Fruit fly (Drosophila melanogaster) whole organism, prepupa: ENCODE data around the gene arx.

Experiments
- Blimp-1 ChIP-seq: fragments of 200-800 bp; sonication (Bioruptor generic); optimal IDR thresholded peaks from 3 replicates; lab custom pipeline; 2017; ENCODE audit warnings: missing biosample characterization, missing genetic modification characterization, mild to moderate bottlenecking, moderate library complexity, missing genetic modification reagents
- CG10631 ChIP-seq: fragments of 200-800 bp; sonication (Bioruptor generic); optimal IDR thresholded peaks from 2 replicates; lab custom pipeline; 2016; ENCODE audit warnings: missing biosample characterization, missing genetic modification characterization
- CG10669 ChIP-seq: fragments of 200-800 bp; sonication (Bioruptor generic); optimal IDR thresholded peaks from 3 replicates; lab custom pipeline; 2018; ENCODE audit warnings: missing biosample characterization, mild to moderate bottlenecking, missing genetic modification characterization, moderate library complexity
- CG11294 ChIP-seq: fragments of 200-800 bp; sonication (Bioruptor generic); IDR thresholded peaks from 2 replicates; pipeline ENCODE4 v1.3.6; 2022; ENCODE audit warnings: missing biosample characterization, missing genetic modification characterization
- CG11902 ChIP-seq: fragments of 200-800 bp; sonication (Bioruptor generic); optimal IDR thresholded peaks from 3 replicates; lab custom pipeline; 2016; ENCODE audit warnings: missing biosample characterization, missing genetic modification characterization
- CG15336 ChIP-seq: fragments of 200-800 bp; sonication (Bioruptor generic); IDR thresholded peaks from 2 replicates; pipeline ENCODE4 v1.3.6; 2022; ENCODE audit warnings: missing biosample characterization, missing genetic modification characterization
- CG31627 ChIP-seq: fragments of 200-800 bp; sonication (Bioruptor generic); optimal IDR thresholded peaks from 3 replicates; lab custom pipeline; 2016; ENCODE audit warnings: missing biosample characterization, missing genetic modification characterization
- CG32006 ChIP-seq: fragments of 200-800 bp; sonication (Bioruptor generic); optimal IDR thresholded peaks from 3 replicates; lab custom pipeline; 2017; ENCODE audit warnings: missing biosample characterization, mild to moderate bottlenecking, missing genetic modification characterization
- CG34406 ChIP-seq: fragments of 200-800 bp; sonication (Bioruptor generic); optimal IDR thresholded peaks from 3 replicates; lab custom pipeline; 2016; ENCODE audit warnings: missing biosample characterization, missing genetic modification characterization
- CG3919 ChIP-seq: fragments of 200-800 bp; sonication (Bioruptor generic); optimal IDR thresholded peaks from 3 replicates; lab custom pipeline; 2016; ENCODE audit warnings: missing biosample characterization, missing genetic modification characterization
- CG4318 ChIP-seq: fragments of 200-800 bp; sonication (Bioruptor generic); optimal IDR thresholded peaks from 3 replicates; lab custom pipeline; 2017; ENCODE audit warnings: missing biosample characterization, mild to moderate bottlenecking, missing genetic modification characterization
- CG6163 ChIP-seq: fragments of 200-800 bp; sonication (Bioruptor generic); IDR thresholded peaks from 3 replicates; pipeline ENCODE4 v1.3.6; 2022; ENCODE audit warnings: missing biosample characterization, missing genetic modification characterization
- CG6276 ChIP-seq: fragments of 200-800 bp; sonication (Bioruptor generic); optimal IDR thresholded peaks from 2 replicates; lab custom pipeline; 2017; ENCODE audit warnings: missing biosample characterization, mild to moderate bottlenecking, missing genetic modification characterization
- CG6808 ChIP-seq: fragments of 200-800 bp; sonication (Bioruptor generic); optimal IDR thresholded peaks from 3 replicates; lab custom pipeline; 2017; ENCODE audit warnings: missing biosample characterization, missing genetic modification characterization, mild to moderate bottlenecking, moderate library complexity, missing genetic modification reagents
- CG6854 ChIP-seq: fragments of 200-800 bp; sonication (Bioruptor generic); optimal IDR thresholded peaks from 2 replicates; lab custom pipeline; 2017; ENCODE audit warnings: missing biosample characterization, mild to moderate bottlenecking, missing genetic modification characterization
- CG8119 ChIP-seq: fragments of 200-800 bp; sonication (Bioruptor generic); IDR thresholded peaks from 3 replicates; pipeline ENCODE4 v1.3.6; 2022; ENCODE audit warnings: missing biosample characterization, missing genetic modification characterization
- CG8319 ChIP-seq: fragments of 200-800 bp; sonication (Bioruptor generic); optimal IDR thresholded peaks from 3 replicates; lab custom pipeline; 2016; ENCODE audit warnings: missing biosample characterization, missing genetic modification characterization
- CG8632 ChIP-seq: fragments of 200-800 bp; sonication (Bioruptor generic); optimal IDR thresholded peaks from 3 replicates; lab custom pipeline; 2016; ENCODE audit warnings: missing biosample characterization, missing genetic modification characterization
- CG9139 ChIP-seq: fragments of 200-800 bp; sonication (Bioruptor generic); optimal IDR thresholded peaks from 3 replicates; lab custom pipeline; 2017; ENCODE audit warnings: missing biosample characterization, mild to moderate bottlenecking, missing genetic modification characterization
- Eip75B ChIP-seq: fragments of 200-800 bp; sonication (Bioruptor generic); optimal IDR thresholded peaks from 3 replicates; lab custom pipeline; 2016; ENCODE audit warnings: missing biosample characterization, missing genetic modification characterization
- Eip78C ChIP-seq: fragments of 200-800 bp; sonication (Bioruptor generic); peaks from one replicate; lab custom pipeline; 2016; ENCODE audit warnings: missing biosample characterization, missing genetic modification characterization
- Ets21C ChIP-seq: fragments of 200-800 bp; sonication (Bioruptor generic); optimal IDR thresholded peaks from 3 replicates; lab custom pipeline; 2016; ENCODE audit warnings: missing biosample characterization, missing genetic modification characterization
- Ets96B ChIP-seq: fragments of 200-800 bp; optimal IDR thresholded peaks from 2 replicates; lab custom pipeline; 2019; ENCODE audit warnings: missing biosample characterization, mild to moderate bottlenecking, missing genetic modification characterization, moderate library complexity
- Gug ChIP-seq: fragments of 200-800 bp; sonication (Bioruptor generic); IDR thresholded peaks from 2 replicates; pipeline ENCODE4 v1.3.6; 2022; ENCODE audit warnings: missing biosample characterization, missing genetic modification characterization
- Hr38 ChIP-seq: sonication (Bioruptor generic); optimal IDR thresholded peaks from 2 replicates; lab custom pipeline; 2016; ENCODE audit warnings: missing biosample characterization, missing genetic modification characterization
- Hr4 ChIP-seq: fragments of 200-800 bp; sonication (Bioruptor generic); optimal IDR thresholded peaks from 3 replicates; lab custom pipeline; 2016; ENCODE audit warnings: missing biosample characterization, missing genetic modification characterization
- Lpt ChIP-seq: fragments of 200-800 bp; sonication (Bioruptor generic); optimal IDR thresholded peaks from 3 replicates; lab custom pipeline; 2016; ENCODE audit warnings: missing biosample characterization, missing genetic modification characterization
- Smox ChIP-seq: fragments of 200-800 bp; sonication (Bioruptor generic); optimal IDR thresholded peaks from 3 replicates; lab custom pipeline; 2016; ENCODE audit warnings: missing biosample characterization, missing genetic modification characterization
- Sox102F ChIP-seq: fragments of 200-800 bp; sonication (Bioruptor generic); optimal IDR thresholded peaks from 2 replicates; lab custom pipeline; 2016; ENCODE audit warnings: missing biosample characterization, mild to moderate bottlenecking, missing genetic modification characterization
- achi ChIP-seq: fragments of 200-800 bp; sonication (Bioruptor generic); optimal IDR thresholded peaks from 3 replicates; lab custom pipeline; 2016; ENCODE audit warnings: missing biosample characterization, missing genetic modification characterization
- dac ChIP-seq: fragments of 200-800 bp; sonication (Bioruptor generic); optimal IDR thresholded peaks from 2 replicates; lab custom pipeline; 2017; ENCODE audit warnings: missing biosample characterization, mild to moderate bottlenecking, missing genetic modification characterization
- dsx ChIP-seq: fragments of 200-800 bp; optimal IDR thresholded peaks from 3 replicates; lab custom pipeline; 2019; ENCODE audit warnings: missing biosample characterization, mild to moderate bottlenecking, missing genetic modification characterization, moderate library complexity; ENCODE audit not compliant: poor library complexity, severe bottlenecking
- esn ChIP-seq: fragments of 200-800 bp; sonication (Bioruptor generic); optimal IDR thresholded peaks from 2 replicates; lab custom pipeline; 2016; ENCODE audit warnings: missing biosample characterization, mild to moderate bottlenecking, missing genetic modification characterization, moderate library complexity
- fd59A ChIP-seq: fragments of 200-800 bp; sonication (Bioruptor generic); optimal IDR thresholded peaks from 2 replicates; lab custom pipeline; 2017; ENCODE audit warnings: missing biosample characterization, mild to moderate bottlenecking, missing genetic modification characterization, missing genetic modification reagents
- fd85E ChIP-seq: fragments of 200-800 bp; sonication (Bioruptor generic); optimal IDR thresholded peaks from 3 replicates; lab custom pipeline; 2016; ENCODE audit warnings: missing biosample characterization, missing genetic modification characterization
- fkh ChIP-seq: fragments of 200-800 bp; sonication (Bioruptor generic); optimal IDR thresholded peaks from 3 replicates; lab custom pipeline; 2017; ENCODE audit warnings: missing biosample characterization, mild to moderate bottlenecking, missing genetic modification characterization, moderate library complexity
- lz ChIP-seq: fragments of 200-800 bp; sonication (Bioruptor generic); optimal IDR thresholded peaks from 3 replicates; lab custom pipeline; 2016; ENCODE audit warnings: missing biosample characterization, missing genetic modification characterization
- pdm3 ChIP-seq: fragments of 200-800 bp; sonication (Bioruptor generic); optimal IDR thresholded peaks from 3 replicates; lab custom pipeline; 2016; ENCODE audit warnings: missing biosample characterization, missing genetic modification characterization
- salr ChIP-seq, 2 experiments: fragments of 200-800 bp; sonication (Bioruptor generic); optimal IDR thresholded peaks; 3 replicates each; lab custom pipeline; 2016 to 2018; ENCODE audit warnings: missing biosample characterization in 2 of 2, missing genetic modification characterization in 2 of 2, mild to moderate bottlenecking in 1 of 2
- spab ChIP-seq: fragments of 200-800 bp; sonication (Bioruptor generic); optimal IDR thresholded peaks from 2 replicates; lab custom pipeline; 2017; ENCODE audit warnings: missing biosample characterization, mild to moderate bottlenecking, missing genetic modification characterization, missing genetic modification reagents
- ss ChIP-seq, 2 experiments: fragments of 200-800 bp; sonication (Bioruptor generic); optimal IDR thresholded peaks; 2 replicates in 1 of 2; 3 replicates in 1 of 2; lab custom pipeline; 2017 to 2018; ENCODE audit warnings: mild to moderate bottlenecking in 2 of 2, missing biosample characterization in 2 of 2, missing genetic modification characterization in 2 of 2, moderate library complexity in 1 of 2
- svp ChIP-seq: fragments of 200-800 bp; sonication (Bioruptor generic); peaks from one replicate; lab custom pipeline; 2016; ENCODE audit warnings: missing biosample characterization, missing genetic modification characterization

arx gene

dm6 chr3L:18945938-18946337 is 44.6 kb upstream of the arx start, which contains the start of gene CG32204:
Gene CG32204 (minus strand): TSS chr3L:18946038.
- no peak for TF ChIP-seq CG9139 (GFP tag; lab: Kevin White, UChicago)
- no peak for TF ChIP-seq pdm3
- TF ChIP-seq CG31627: no peak
- TF ChIP-seq ss (GFP tag; optimal IDR thresholded peaks at IDR 0.05; lab: Kevin White, UChicago): no peak
- TF ChIP-seq CG6276 (GFP tag; lab: Kevin White, UChicago): no peak
- no peak for TF ChIP-seq Ets21C (GFP tag; lab: Kevin White, UChicago)
- no peak for TF ChIP-seq CG8632 (GFP tag; lab: Kevin White, UChicago)
- no peak for TF ChIP-seq Eip75B (GFP tag; lab: Kevin White, UChicago)
- no peak for TF ChIP-seq dsx (GFP tag; lab: Kevin White, UChicago)

- TF ChIP-seq spab (no peak), svp (GFP tag; lab: Kevin White, UChicago) (no peak), fd85E (no peak), CG6854 (GFP tag; lab: Kevin White, UChicago) (no peak), CG8319 (GFP tag; lab: Kevin White, UChicago) (no peak), Eip78C (no peak), salr (GFP tag; optimal IDR thresholded peaks at IDR 0.05; lab: Kevin White, UChicago) (no peak), CG9139 (GFP tag; lab: Kevin White, UChicago) (no peak)
These were observed 23.4 kb upstream of the arx start, which contains the start of gene CG43049 for dm6 chr3L:18924790-18925189. Gene CG43049 (plus strand): TSS chr3L:18925090.

DNA sequence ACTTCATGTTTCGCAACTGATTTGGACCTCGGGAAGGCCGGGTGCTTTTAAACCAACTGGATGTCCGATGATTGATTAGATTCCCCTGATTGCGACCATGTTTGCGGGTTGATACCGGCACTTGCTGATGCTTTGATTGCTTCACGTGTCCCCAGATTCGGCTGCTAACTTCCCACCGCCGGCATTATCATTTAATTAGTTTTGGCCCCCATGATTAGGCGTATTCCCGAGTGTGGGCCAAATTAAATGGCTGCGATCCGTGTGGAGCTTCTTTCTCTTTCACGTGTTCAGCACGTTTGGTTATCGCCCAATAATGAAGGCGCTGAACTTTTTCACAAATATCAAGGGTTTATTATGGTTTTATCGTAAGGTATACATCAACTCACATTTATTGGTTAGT is 20.7 kb upstream of the arx start, which contains the start of gene CG3819:
CG3819 (minus strand) TSS at position 23 of the 400 bp plus-strand sequence.
- TF ChIP-seq CG6854 (GFP tag; lab: Kevin White, UChicago) (no peak), CG8119 (GFP tag; lab: Robert Waterston, UW) (no peak), Sox102F (GFP tag; lab: Kevin White, UChicago) (no peak), CG10631 (GFP tag; lab: Kevin White, UChicago) (no peak), CG34406 (GFP tag; lab: Kevin White, UChicago) (no peak), CG6808 (GFP tag; lab: Kevin White, UChicago) (no peak), CG11902 (GFP tag; lab: Kevin White, UChicago) (no peak), CG4318 (GFP tag; lab: Kevin White, UChicago) (no peak), spab (no peak), svp (GFP tag; lab: Kevin White, UChicago) (no peak), Ets96B (tag; lab: Kevin White, UChicago) (no peak), fkh (GFP tag; lab: Kevin White, UChicago) (no peak), dac (GFP tag; lab: Kevin White, UChicago) (no peak), Gug (no peak), Eip78C (no peak), CG10669 (GFP tag; lab: Kevin White, UChicago) (no peak), achi (GFP tag; lab: Kevin White, UChicago) (no peak), CG11294 (no peak), CG8319 (GFP tag; lab: Kevin White, UChicago) (no peak), Smox (GFP tag; lab: Kevin White, UChicago) (no peak)

dm6 chr3L:18920219-18920618 is 18.9 kb upstream of the arx start, which contains the start of gene CG18223:
Gene CG18223 (minus strand): TSS chr3L:18920319.
- TF ChIP-seq CG8632 (GFP tag; lab: Kevin White, UChicago) (no peak), pdm3 (no peak), Hr38 (GFP tag; lab: Kevin White, UChicago) (no peak), CG4318 (GFP tag; lab: Kevin White, UChicago) (no peak), fd85E (no peak), Lpt (GFP tag; lab: Kevin White, UChicago) (no peak), Blimp-1 (no peak), CG3919 (GFP tag; lab: Kevin White, UChicago) (no peak), Ets21C (GFP tag; lab: Kevin White, UChicago) (no peak), esn (GFP tag; lab: Kevin White, UChicago) (no peak), fkh (GFP tag; lab: Kevin White, UChicago) (no peak), Hr4 (GFP tag; lab: Kevin White, UChicago) (no peak), CG10669 (GFP tag; lab: Kevin White, UChicago) (no peak), Smox (GFP tag; lab: Kevin White, UChicago) (no peak), CG15336 (GFP tag; lab: Robert Waterston, UW) (no peak), CG32006 (no peak), fd59A (GFP tag; lab: Kevin White, UChicago) (no peak), CG6163 (GFP tag; lab: Robert Waterston, UW) (no peak), lz (GFP tag; lab: Kevin White, UChicago) (no peak)
